Fruit fly (Drosophila melanogaster) whole organism, embryonic: ENCODE data around the gene CG15365.

Experiments used
- Ada2b ChIP-seq: fragments of 200-800 bp; sonication (Bioruptor generic); IDR thresholded peaks from 2 replicates; pipeline ENCODE4 v1.3.6; 2022; ENCODE audit warnings: missing biosample characterization, missing genetic modification characterization
- Aef1 ChIP-seq: fragments of 200-800 bp; sonication (Bioruptor generic); IDR thresholded peaks from 3 replicates; pipeline ENCODE4 v1.3.6; 2022; ENCODE audit warnings: missing biosample characterization, missing genetic modification characterization
- CG10959 ChIP-seq: fragments of 200-800 bp; sonication (Bioruptor generic); IDR thresholded peaks from 2 replicates; pipeline ENCODE4 v1.3.6; 2022; ENCODE audit warnings: missing biosample characterization, missing genetic modification characterization
- CG12236 ChIP-seq: fragments of 200-800 bp; sonication (Bioruptor generic); optimal IDR thresholded peaks from 2 replicates; lab custom pipeline; 2016; ENCODE audit warnings: missing biosample characterization, missing genetic modification characterization
- CG12744 ChIP-seq: fragments of 200-800 bp; sonication (Bioruptor generic); optimal IDR thresholded peaks from 2 replicates; lab custom pipeline; 2016; ENCODE audit warnings: missing biosample characterization, missing genetic modification characterization
- CG13287 ChIP-seq: fragments of 200-800 bp; sonication (Bioruptor generic); IDR thresholded peaks from 2 replicates; pipeline ENCODE4 v1.3.6; 2022; ENCODE audit warnings: missing biosample characterization, missing genetic modification characterization; ENCODE audit not compliant: partially characterized antibody
- CG13624 ChIP-seq: fragments of 200-800 bp; sonication (Bioruptor generic); optimal IDR thresholded peaks from 2 replicates; lab custom pipeline; 2016; ENCODE audit warnings: missing biosample characterization, missing genetic modification characterization
- CG14710 ChIP-seq: fragments of 200-800 bp; sonication (Bioruptor generic); optimal IDR thresholded peaks from 3 replicates; lab custom pipeline; 2019; ENCODE audit warnings: missing biosample characterization, mild to moderate bottlenecking, missing genetic modification characterization, moderate library complexity
- CG15696 ChIP-seq: fragments of 200-800 bp; sonication (Bioruptor generic); optimal IDR thresholded peaks from 2 replicates; lab custom pipeline; 2019; ENCODE audit warnings: missing biosample characterization, mild to moderate bottlenecking, missing genetic modification characterization, moderate library complexity
- CG1602 ChIP-seq: fragments of 200-800 bp; sonication (Bioruptor generic); optimal IDR thresholded peaks from 3 replicates; lab custom pipeline; 2016; ENCODE audit warnings: missing biosample characterization, missing genetic modification characterization
- CG17829 ChIP-seq: fragments of 200-800 bp; optimal IDR thresholded peaks from 2 replicates; lab custom pipeline; 2019; ENCODE audit warnings: missing biosample characterization, mild to moderate bottlenecking, missing genetic modification characterization, moderate library complexity
- CG30020 ChIP-seq: fragments of 200-800 bp; optimal IDR thresholded peaks from 2 replicates; lab custom pipeline; 2019; ENCODE audit warnings: missing biosample characterization, mild to moderate bottlenecking, missing genetic modification characterization, moderate library complexity
- CG3065 ChIP-seq: fragments of 200-800 bp; sonication (Bioruptor generic); optimal IDR thresholded peaks from 2 replicates; lab custom pipeline; 2016; ENCODE audit warnings: missing biosample characterization, missing genetic modification characterization
- CG3163 ChIP-seq: fragments of 200-800 bp; sonication (Bioruptor generic); optimal IDR thresholded peaks from 3 replicates; lab custom pipeline; 2016; ENCODE audit warnings: missing biosample characterization, missing genetic modification characterization
- CG34422 ChIP-seq: fragments of 200-800 bp; sonication (Bioruptor generic); IDR thresholded peaks from 3 replicates; pipeline ENCODE4 v1.3.6; 2022; ENCODE audit warnings: missing biosample characterization, missing genetic modification characterization
- CG3838 ChIP-seq: fragments of 200-800 bp; sonication (Bioruptor generic); optimal IDR thresholded peaks from 3 replicates; lab custom pipeline; 2016; ENCODE audit warnings: missing biosample characterization, missing genetic modification characterization
- CG3847 ChIP-seq: fragments of 200-800 bp; sonication (Bioruptor generic); IDR thresholded peaks from 2 replicates; pipeline ENCODE4 v1.3.6; 2022; ENCODE audit warnings: missing biosample characterization, missing genetic modification characterization
- CG5953 ChIP-seq: fragments of 200-800 bp; sonication (Bioruptor generic); IDR thresholded peaks from 2 replicates; pipeline ENCODE4 v1.3.6; 2022; ENCODE audit warnings: missing biosample characterization, missing genetic modification characterization
- CG6791 ChIP-seq: fragments of 200-800 bp; sonication (Bioruptor generic); IDR thresholded peaks from 3 replicates; pipeline ENCODE4 v1.3.6; 2022; ENCODE audit warnings: missing biosample characterization, missing genetic modification characterization; ENCODE audit not compliant: partially characterized antibody
- CG7357 ChIP-seq: fragments of 200-800 bp; sonication (Bioruptor generic); IDR thresholded peaks from 3 replicates; pipeline ENCODE4 v1.3.6; 2022; ENCODE audit warnings: missing biosample characterization, missing genetic modification characterization
- CG7745 ChIP-seq: fragments of 200-800 bp; sonication (Bioruptor generic); optimal IDR thresholded peaks from 2 replicates; lab custom pipeline; 2018; ENCODE audit warnings: missing biosample characterization, mild to moderate bottlenecking, missing genetic modification characterization, moderate library complexity
- CG8089 ChIP-seq: fragments of 200-800 bp; sonication (Bioruptor generic); optimal IDR thresholded peaks from 3 replicates; lab custom pipeline; 2016; ENCODE audit warnings: missing biosample characterization, missing genetic modification characterization
- Camta ChIP-seq: fragments of 200-800 bp; sonication (Bioruptor generic); optimal IDR thresholded peaks from 2 replicates; lab custom pipeline; 2016; ENCODE audit warnings: missing biosample characterization, missing genetic modification characterization
- Dref ChIP-seq: fragments of 200-800 bp; sonication (Bioruptor generic); IDR thresholded peaks from 2 replicates; pipeline ENCODE4 v1.3.6; 2022; ENCODE audit warnings: missing biosample characterization, missing genetic modification characterization
- E2f2 ChIP-seq: fragments of 200-800 bp; sonication (Bioruptor generic); IDR thresholded peaks from 2 replicates; pipeline ENCODE4 v1.3.6; 2022; ENCODE audit warnings: missing biosample characterization, missing genetic modification characterization
- Gsc ChIP-seq: fragments of 200-800 bp; sonication (Bioruptor generic); IDR thresholded peaks from 2 replicates; pipeline ENCODE4 v1.3.6; 2022; ENCODE audit warnings: missing biosample characterization, missing genetic modification characterization
- HLH3B ChIP-seq: fragments of 200-800 bp; sonication (Bioruptor generic); IDR thresholded peaks from 2 replicates; pipeline ENCODE4 v1.3.6; 2022; ENCODE audit warnings: missing biosample characterization, missing genetic modification characterization
- NFAT ChIP-seq: fragments of 200-800 bp; sonication (Bioruptor generic); IDR thresholded peaks from 2 replicates; pipeline ENCODE4 v1.3.6; 2022; ENCODE audit warnings: missing biosample characterization, missing genetic modification characterization
- Oaz ChIP-seq: fragments of 200-800 bp; sonication (Bioruptor generic); IDR thresholded peaks from 2 replicates; pipeline ENCODE4 v1.3.6; 2022; ENCODE audit warnings: missing biosample characterization, missing genetic modification characterization
- Xbp1 ChIP-seq: fragments of 200-800 bp; sonication (Bioruptor generic); optimal IDR thresholded peaks from 3 replicates; lab custom pipeline; 2016; ENCODE audit warnings: missing biosample characterization, mild to moderate bottlenecking, missing genetic modification characterization
- YL-1 ChIP-seq: fragments of 200-800 bp; sonication (Bioruptor generic); optimal IDR thresholded peaks from 3 replicates; lab custom pipeline; 2017; ENCODE audit warnings: missing biosample characterization, mild to moderate bottlenecking, missing genetic modification characterization
- bigmax ChIP-seq: fragments of 200-800 bp; sonication (Bioruptor generic); optimal IDR thresholded peaks from 2 replicates; lab custom pipeline; 2018; ENCODE audit warnings: missing biosample characterization, mild to moderate bottlenecking, missing genetic modification characterization
- ci ChIP-seq: fragments of 200-800 bp; sonication (Bioruptor generic); IDR thresholded peaks from 3 replicates; pipeline ENCODE4 v1.3.6; 2022; ENCODE audit warnings: missing biosample characterization, missing genetic modification characterization
- dati ChIP-seq: fragments of 200-800 bp; sonication (Bioruptor generic); IDR thresholded peaks from 2 replicates; pipeline ENCODE4 v1.3.6; 2022; ENCODE audit warnings: missing biosample characterization, missing genetic modification characterization
- dm ChIP-seq: fragments of 200-800 bp; sonication (Bioruptor generic); optimal IDR thresholded peaks from 3 replicates; lab custom pipeline; 2016; ENCODE audit warnings: missing biosample characterization, missing genetic modification characterization
- fd102C ChIP-seq: fragments of 200-800 bp; sonication (Bioruptor generic); optimal IDR thresholded peaks from 2 replicates; lab custom pipeline; 2018; ENCODE audit warnings: missing biosample characterization, mild to moderate bottlenecking, missing genetic modification characterization, moderate library complexity
- ftz-f1 ChIP-seq: fragments of 200-800 bp; sonication (Bioruptor generic); optimal IDR thresholded peaks from 2 replicates; lab custom pipeline; 2016; ENCODE audit warnings: missing biosample characterization, missing genetic modification characterization
- hb ChIP-seq: fragments of 200-800 bp; sonication (Bioruptor generic); IDR thresholded peaks from 3 replicates; pipeline ENCODE4 v1.3.6; 2022; ENCODE audit warnings: missing biosample characterization, missing genetic modification characterization; ENCODE audit not compliant: partially characterized antibody
- kay ChIP-seq: fragments of 200-800 bp; sonication (Bioruptor generic); optimal IDR thresholded peaks from 2 replicates; lab custom pipeline; 2016; ENCODE audit warnings: missing biosample characterization, missing genetic modification characterization
- lov ChIP-seq, 2 experiments: fragments of 200-800 bp in 1 of 2; fragments of >200 bp in 1 of 2; sonication (Bioruptor generic) in 1 of 2; IDR thresholded peaks in 1 of 2; optimal IDR thresholded peaks in 1 of 2; 2 replicates in 1 of 2; 3 replicates in 1 of 2; pipeline versions ENCODE4 v1.3.6 to Lab custom; 2017 to 2022; ENCODE audit warnings: missing biosample characterization in 1 of 2, missing genetic modification characterization in 1 of 2
- luna ChIP-seq: fragments of 200-800 bp; sonication (Bioruptor generic); optimal IDR thresholded peaks from 2 replicates; lab custom pipeline; 2016; ENCODE audit warnings: missing biosample characterization, missing genetic modification characterization
- maf-S ChIP-seq: fragments of 200-800 bp; sonication (Bioruptor generic); optimal IDR thresholded peaks from 2 replicates; lab custom pipeline; 2016; ENCODE audit warnings: missing biosample characterization, missing genetic modification characterization
- nerfin-1 ChIP-seq: fragments of 200-800 bp; sonication (Bioruptor generic); optimal IDR thresholded peaks from 3 replicates; lab custom pipeline; 2019; ENCODE audit warnings: missing biosample characterization, mild to moderate bottlenecking, missing genetic modification characterization, moderate library complexity
- nom ChIP-seq: fragments of 200-800 bp; sonication (Bioruptor generic); optimal IDR thresholded peaks from 2 replicates; lab custom pipeline; 2017; ENCODE audit warnings: missing biosample characterization, missing genetic modification characterization, mild to moderate bottlenecking, moderate library complexity, missing genetic modification reagents
- oc ChIP-seq: fragments of 200-800 bp; sonication (Bioruptor generic); optimal IDR thresholded peaks from 2 replicates; lab custom pipeline; 2018; ENCODE audit warnings: missing biosample characterization, mild to moderate bottlenecking, missing genetic modification characterization, moderate library complexity
- pb ChIP-seq: fragments of 200-800 bp; sonication (Bioruptor generic); optimal IDR thresholded peaks from 3 replicates; lab custom pipeline; 2016; ENCODE audit warnings: missing biosample characterization, missing genetic modification characterization
- ranshi ChIP-seq: fragments of 200-800 bp; sonication (Bioruptor generic); IDR thresholded peaks from 2 replicates; pipeline ENCODE4 v1.3.6; 2022; ENCODE audit warnings: missing biosample characterization, missing genetic modification characterization
- tna ChIP-seq: fragments of 200-800 bp; sonication (Bioruptor generic); IDR thresholded peaks from 2 replicates; pipeline ENCODE4 v1.3.6; 2022; ENCODE audit warnings: missing biosample characterization, missing genetic modification characterization; ENCODE audit not compliant: partially characterized antibody
- toy ChIP-seq: fragments of 200-800 bp; sonication (Bioruptor generic); IDR thresholded peaks from 2 replicates; pipeline ENCODE4 v1.3.6; 2022; ENCODE audit warnings: missing biosample characterization, missing genetic modification characterization
- tup ChIP-seq: fragments of 200-800 bp; sonication (Bioruptor generic); optimal IDR thresholded peaks from 2 replicates; lab custom pipeline; 2016; ENCODE audit warnings: missing biosample characterization, mild to moderate bottlenecking, missing genetic modification characterization, moderate library complexity
- unc-4 ChIP-seq: fragments of 200-800 bp; sonication (Bioruptor generic); IDR thresholded peaks from 2 replicates; pipeline ENCODE4 v1.3.6; 2022; ENCODE audit warnings: missing biosample characterization, missing genetic modification characterization; ENCODE audit not compliant: partially characterized antibody

The CG15365 gene

DNA sequence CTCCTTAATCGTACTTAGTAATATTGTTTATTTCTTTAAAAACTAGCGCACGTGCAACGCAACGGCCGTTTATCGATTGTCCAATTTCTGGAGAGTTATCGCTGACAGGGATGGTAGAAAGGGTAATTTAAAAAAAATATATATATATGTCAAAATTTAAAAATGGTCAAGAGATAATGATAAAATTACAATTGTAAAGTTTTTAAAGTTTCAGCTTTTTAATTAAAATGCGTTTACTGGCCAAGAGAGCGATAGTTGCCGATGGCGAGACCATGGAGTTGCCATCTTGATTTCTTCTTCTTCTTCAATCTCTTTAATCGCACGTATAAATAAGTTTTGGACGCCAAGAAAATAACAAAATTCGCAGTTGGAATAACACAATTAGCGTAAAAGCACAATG is 13.2 kb upstream of the CG15365 start, which contains the start of the genes CG7246 and HP1b (continued):
- TF ChIP-seq Camta (peak; percentile 21), CG7357 (GFP tag; lab: Robert Waterston, UW) (peak; percentile 11; the same call in 1 of the 3 replicates), CG30020 (tag; lab: Kevin White, UChicago) (peak; percentile 67), CG1602 (GFP tag; lab: Kevin White, UChicago) (peak; percentile 45), CG13287 (GFP tag; lab: Robert Waterston, UW) (peak; percentile 83), pb (GFP tag; lab: Kevin White, UChicago) (no peak), ci (GFP tag; lab: Robert Waterston, UW) (peak; percentile 76), ranshi (GFP tag; lab: Robert Waterston, UW) (peak; percentile 65; the same call in 1 of the 2 replicates), Gsc (GFP tag; lab: Robert Waterston, UW) (no peak), kay (GFP tag; lab: Kevin White, UChicago) (peak; percentile 27), ftz-f1 (GFP tag; lab: Kevin White, UChicago) (peak; percentile 49), CG12236 (GFP tag; lab: Kevin White, UChicago) (no peak), CG3847 (GFP tag; lab: Robert Waterston, UW) (peak; percentile 60), CG14710 (tag; lab: Kevin White, UChicago) (peak; percentile 75), CG6791 (GFP tag; lab: Robert Waterston, UW) (peak; percentile 58; the same call in 1 of the 3 replicates), CG3065 (GFP tag; lab: Kevin White, UChicago) (no peak), oc (tag; lab: Kevin White, UChicago) (peak; percentile 3), NFAT (GFP tag; lab: Robert Waterston, UW) (peak; percentile 48; the same call in 1 of the 2 replicates), dm (GFP tag; lab: Kevin White, UChicago) (peak; percentile 27), CG13624 (peak; percentile 33), nom (GFP tag; lab: Kevin White, UChicago) (peak; percentile 41), Xbp1 (GFP tag; lab: Kevin White, UChicago) (peak; percentile 78), YL-1 (GFP tag; lab: Kevin White, UChicago) (peak; percentile 54), Oaz (GFP tag; lab: Robert Waterston, UW) (peak; percentile 8; the same call in 1 of the 2 replicates), unc-4 (GFP tag; lab: Robert Waterston, UW) (peak; percentile 75), CG12744 (GFP tag; lab: Kevin White, UChicago) (no peak), Dref (GFP tag; lab: Robert Waterston, UW) (peak; percentile 63), Ada2b (peak; percentile 68), nerfin-1 (peak; percentile 41), CG34422 (GFP tag; lab: Robert Waterston, UW) (peak; percentile 80), CG15696 (tag; lab: Kevin White, UChicago) (peak; percentile 58), CG8089 (no peak), tna (no peak), HLH3B (peak; percentile 68), fd102C (no peak), toy (GFP tag; lab: Robert Waterston, UW) (no peak), maf-S (peak; percentile 29), CG7745 (tag; lab: Kevin White, UChicago) (no peak), Aef1 (GFP tag; lab: Robert Waterston, UW) (peak; percentile 72), tup (GFP tag; lab: Kevin White, UChicago) (peak; percentile 26), hb (GFP tag; lab: Robert Waterston, UW) (0 out of 3 replicates have a peak, but pooled peaks have one; percentile 57), luna (GFP tag; lab: Kevin White, UChicago) (peak; percentile 12), lov (optimal IDR thresholded peaks at IDR 0.05; lab: Kevin White, UChicago) (no peak), lov (GFP tag; IDR thresholded peaks at IDR 0.05; lab: Robert Waterston, UW) (no peak), bigmax (GFP tag; lab: Kevin White, UChicago) (no peak), E2f2 (GFP tag; lab: Robert Waterston, UW) (peak; percentile 67), CG10959 (GFP tag; lab: Robert Waterston, UW) (no peak), CG5953 (peak; percentile 24; the same call in 1 of the 2 replicates), CG17829 (tag; lab: Kevin White, UChicago) (peak; percentile 81), dati (0 out of 2 replicates have a peak, but pooled peaks have one; percentile 29), CG3163 (GFP tag; lab: Kevin White, UChicago) (no peak), CG3838 (GFP tag; lab: Kevin White, UChicago) (no peak)
